Fruit fly (Drosophila melanogaster) whole organism, embryonic: ENCODE results near the gene Cyt-c1L.

Experiments
- CG10462 ChIP-seq: fragments of 200-800 bp; sonication (Bioruptor generic); optimal IDR thresholded peaks from 2 replicates; lab custom pipeline; 2016; ENCODE audit warnings: missing biosample characterization, missing genetic modification characterization
- CG10565 ChIP-seq: fragments of 200-800 bp; sonication (Bioruptor generic); optimal IDR thresholded peaks from 3 replicates; lab custom pipeline; 2016; ENCODE audit warnings: missing biosample characterization, mild to moderate bottlenecking, missing genetic modification characterization
- CG11085 ChIP-seq: fragments of 200-800 bp; sonication (Bioruptor generic); IDR thresholded peaks from 2 replicates; pipeline ENCODE4 v1.3.6; 2022; ENCODE audit warnings: missing biosample characterization, missing genetic modification characterization
- CG11456 ChIP-seq: fragments of 200-800 bp; sonication (Bioruptor generic); IDR thresholded peaks from 3 replicates; pipeline ENCODE4 v1.3.6; 2022; ENCODE audit warnings: missing biosample characterization, missing genetic modification characterization
- CG11504 ChIP-seq: fragments of 200-800 bp; sonication (Bioruptor generic); optimal IDR thresholded peaks from 3 replicates; lab custom pipeline; 2019; ENCODE audit warnings: missing biosample characterization, mild to moderate bottlenecking, missing genetic modification characterization, moderate library complexity
- CG11695 ChIP-seq: fragments of 200-800 bp; sonication (Bioruptor generic); IDR thresholded peaks from 3 replicates; pipeline ENCODE4 v1.3.6; 2022; ENCODE audit warnings: missing biosample characterization, missing genetic modification characterization
- CG12071 ChIP-seq: fragments of 200-800 bp; sonication (Bioruptor generic); optimal IDR thresholded peaks from 3 replicates; lab custom pipeline; 2018; ENCODE audit warnings: missing biosample characterization, mild to moderate bottlenecking, missing genetic modification characterization
- CG12236 ChIP-seq: fragments of 200-800 bp; sonication (Bioruptor generic); optimal IDR thresholded peaks from 2 replicates; lab custom pipeline; 2016; ENCODE audit warnings: missing biosample characterization, missing genetic modification characterization
- CG15269 ChIP-seq: fragments of 200-800 bp; sonication (Bioruptor generic); optimal IDR thresholded peaks from 2 replicates; lab custom pipeline; 2018; ENCODE audit warnings: missing biosample characterization, mild to moderate bottlenecking, missing genetic modification characterization, moderate library complexity
- CG1529 ChIP-seq: fragments of 200-800 bp; sonication (Bioruptor generic); optimal IDR thresholded peaks from 3 replicates; lab custom pipeline; 2018; ENCODE audit warnings: missing biosample characterization, missing genetic modification characterization
- CG16779 ChIP-seq: fragments of 200-800 bp; sonication (Bioruptor generic); IDR thresholded peaks from 2 replicates; pipeline ENCODE4 v1.3.6; 2022; ENCODE audit warnings: missing biosample characterization, missing genetic modification characterization
- CG16813 ChIP-seq: fragments of 200-800 bp; sonication (Bioruptor generic); IDR thresholded peaks from 3 replicates; pipeline ENCODE4 v1.3.6; 2022; ENCODE audit warnings: missing biosample characterization, missing genetic modification characterization; ENCODE audit not compliant: partially characterized antibody
- CG17829 ChIP-seq: fragments of 200-800 bp; optimal IDR thresholded peaks from 2 replicates; lab custom pipeline; 2019; ENCODE audit warnings: missing biosample characterization, mild to moderate bottlenecking, missing genetic modification characterization, moderate library complexity
- CG17912 ChIP-seq: fragments of 200-800 bp; sonication (Bioruptor generic); optimal IDR thresholded peaks from 2 replicates; lab custom pipeline; 2018; ENCODE audit warnings: missing biosample characterization, mild to moderate bottlenecking, missing genetic modification characterization
- CG31224 ChIP-seq: fragments of 200-800 bp; sonication (Bioruptor generic); IDR thresholded peaks from 2 replicates; pipeline ENCODE4 v1.3.6; 2022; ENCODE audit warnings: missing biosample characterization, missing genetic modification characterization
- CG4707 ChIP-seq: fragments of 200-800 bp; sonication (Bioruptor generic); optimal IDR thresholded peaks from 2 replicates; lab custom pipeline; 2018; ENCODE audit warnings: missing biosample characterization, mild to moderate bottlenecking, missing genetic modification characterization, moderate library complexity
- CG6654 ChIP-seq: fragments of 200-800 bp; sonication (Bioruptor generic); optimal IDR thresholded peaks from 2 replicates; lab custom pipeline; 2017; ENCODE audit warnings: missing biosample characterization, mild to moderate bottlenecking, missing genetic modification characterization
- CG7963 ChIP-seq: fragments of 200-800 bp; sonication (Bioruptor generic); IDR thresholded peaks from 3 replicates; pipeline ENCODE4 v1.3.6; 2022; ENCODE audit warnings: missing biosample characterization, missing genetic modification characterization; ENCODE audit not compliant: partially characterized antibody
- CG9437 ChIP-seq: fragments of 200-800 bp; sonication (Bioruptor generic); optimal IDR thresholded peaks from 2 replicates; lab custom pipeline; 2018; ENCODE audit warnings: missing biosample characterization, mild to moderate bottlenecking, missing genetic modification characterization
- Camta ChIP-seq: fragments of 200-800 bp; sonication (Bioruptor generic); optimal IDR thresholded peaks from 2 replicates; lab custom pipeline; 2016; ENCODE audit warnings: missing biosample characterization, missing genetic modification characterization
- CkIIα-i1 ChIP-seq: fragments of 200-800 bp; sonication (Bioruptor generic); IDR thresholded peaks from 2 replicates; pipeline ENCODE4 v1.3.6; 2022; ENCODE audit warnings: missing biosample characterization, missing genetic modification characterization
- E2f2 ChIP-seq: fragments of 200-800 bp; sonication (Bioruptor generic); IDR thresholded peaks from 2 replicates; pipeline ENCODE4 v1.3.6; 2022; ENCODE audit warnings: missing biosample characterization, missing genetic modification characterization
- Fer2 ChIP-seq: fragments of 200-800 bp; sonication (Bioruptor generic); optimal IDR thresholded peaks from 2 replicates; lab custom pipeline; 2018; ENCODE audit warnings: missing biosample characterization, mild to moderate bottlenecking, missing genetic modification characterization, moderate library complexity
- HLHmδ ChIP-seq: fragments of 200-800 bp; sonication (Bioruptor generic); optimal IDR thresholded peaks from 2 replicates; lab custom pipeline; 2018; ENCODE audit warnings: missing biosample characterization, mild to moderate bottlenecking, missing genetic modification characterization, moderate library complexity
- NFAT ChIP-seq: fragments of 200-800 bp; sonication (Bioruptor generic); IDR thresholded peaks from 2 replicates; pipeline ENCODE4 v1.3.6; 2022; ENCODE audit warnings: missing biosample characterization, missing genetic modification characterization
- NfI ChIP-seq: fragments of 200-800 bp; sonication (Bioruptor generic); optimal IDR thresholded peaks from 3 replicates; lab custom pipeline; 2018; ENCODE audit warnings: missing biosample characterization, mild to moderate bottlenecking, missing genetic modification characterization, moderate library complexity
- Poxn ChIP-seq: fragments of 200-800 bp; sonication (Bioruptor generic); IDR thresholded peaks from 2 replicates; pipeline ENCODE4 v1.3.6; 2022; ENCODE audit warnings: missing biosample characterization, missing genetic modification characterization
- Spps ChIP-seq: fragments of 200-800 bp; sonication (Bioruptor generic); optimal IDR thresholded peaks from 2 replicates; lab custom pipeline; 2018; ENCODE audit warnings: missing biosample characterization, mild to moderate bottlenecking, missing genetic modification characterization
- Vsx1 ChIP-seq: fragments of 200-800 bp; sonication (Bioruptor generic); optimal IDR thresholded peaks from 2 replicates; lab custom pipeline; 2017; ENCODE audit warnings: missing biosample characterization, mild to moderate bottlenecking, missing genetic modification characterization, missing genetic modification reagents
- br ChIP-seq: fragments of >200 bp; optimal IDR thresholded peaks from 2 replicates; lab custom pipeline; 2017
- danr ChIP-seq: fragments of 200-800 bp; sonication (Bioruptor generic); IDR thresholded peaks from 2 replicates; pipeline ENCODE4 v1.3.6; 2022; ENCODE audit warnings: missing biosample characterization, missing genetic modification characterization
- esg ChIP-seq: fragments of 200-800 bp; sonication (Bioruptor generic); conservative IDR thresholded peaks from 2 replicates; pipeline ENCODE4 v1.3.6; 2022; ENCODE audit warnings: missing biosample characterization, missing genetic modification characterization
- fd96Cb ChIP-seq: fragments of 200-800 bp; sonication (Bioruptor generic); optimal IDR thresholded peaks from 2 replicates; lab custom pipeline; 2018; ENCODE audit warnings: missing biosample characterization, mild to moderate bottlenecking, missing genetic modification characterization, moderate library complexity
- ftz-f1 ChIP-seq: fragments of 200-800 bp; sonication (Bioruptor generic); optimal IDR thresholded peaks from 2 replicates; lab custom pipeline; 2016; ENCODE audit warnings: missing biosample characterization, missing genetic modification characterization
- gsb-n ChIP-seq: fragments of 200-800 bp; sonication (Bioruptor generic); optimal IDR thresholded peaks from 3 replicates; lab custom pipeline; 2018; ENCODE audit warnings: missing biosample characterization, mild to moderate bottlenecking, missing genetic modification characterization
- insv ChIP-seq, 2 experiments: fragments of 200-800 bp; sonication (Bioruptor generic); optimal IDR thresholded peaks; 3 replicates each; lab custom pipeline; 2016 to 2018; ENCODE audit warnings: missing biosample characterization in 2 of 2, missing genetic modification characterization in 2 of 2
- jing ChIP-seq: fragments of 200-800 bp; sonication (Bioruptor generic); optimal IDR thresholded peaks from 2 replicates; lab custom pipeline; 2018; ENCODE audit warnings: missing biosample characterization, mild to moderate bottlenecking, missing genetic modification characterization
- ken ChIP-seq: fragments of 200-800 bp; sonication (Bioruptor generic); IDR thresholded peaks from 3 replicates; pipeline ENCODE4 v1.3.6; 2022; ENCODE audit warnings: missing biosample characterization, missing genetic modification characterization
- kni ChIP-seq: fragments of 200-800 bp; sonication (Bioruptor generic); optimal IDR thresholded peaks from 3 replicates; lab custom pipeline; 2017; ENCODE audit warnings: mild to moderate bottlenecking, missing biosample characterization, missing genetic modification reagents, missing genetic modification characterization
- org-1 ChIP-seq: fragments of 200-800 bp; sonication (Bioruptor generic); optimal IDR thresholded peaks from 2 replicates; lab custom pipeline; 2017; ENCODE audit warnings: missing biosample characterization, missing genetic modification characterization
- peb ChIP-seq: fragments of 200-800 bp; sonication (Bioruptor generic); IDR thresholded peaks from 2 replicates; pipeline ENCODE4 v1.3.6; 2022; ENCODE audit warnings: missing biosample characterization, missing genetic modification characterization
- pum ChIP-seq: fragments of 200-800 bp; sonication (Bioruptor generic); optimal IDR thresholded peaks from 2 replicates; lab custom pipeline; 2016; ENCODE audit warnings: missing biosample characterization, missing genetic modification characterization
- sob ChIP-seq: fragments of 200-800 bp; sonication (Bioruptor generic); IDR thresholded peaks from 2 replicates; pipeline ENCODE4 v1.3.6; 2022; ENCODE audit warnings: missing biosample characterization, missing genetic modification characterization
- ssp ChIP-seq: fragments of 200-800 bp; sonication (Bioruptor generic); IDR thresholded peaks from 2 replicates; pipeline ENCODE4 v1.3.6; 2022; ENCODE audit warnings: missing biosample characterization, missing genetic modification characterization
- tin ChIP-seq: fragments of 200-800 bp; sonication (Bioruptor generic); optimal IDR thresholded peaks from 3 replicates; lab custom pipeline; 2016; ENCODE audit warnings: missing biosample characterization, missing genetic modification characterization
- trem ChIP-seq: fragments of 200-800 bp; optimal IDR thresholded peaks from 3 replicates; lab custom pipeline; 2019; ENCODE audit warnings: missing biosample characterization, mild to moderate bottlenecking, missing genetic modification characterization, moderate library complexity
- unpg ChIP-seq: fragments of 200-800 bp; sonication (Bioruptor generic); optimal IDR thresholded peaks from 3 replicates; lab custom pipeline; 2018; ENCODE audit warnings: missing biosample characterization, mild to moderate bottlenecking, missing genetic modification characterization, moderate library complexity
- wek ChIP-seq: fragments of 200-800 bp; sonication (Bioruptor generic); optimal IDR thresholded peaks from 3 replicates; lab custom pipeline; 2018; ENCODE audit warnings: missing biosample characterization, mild to moderate bottlenecking, missing genetic modification characterization, moderate library complexity
- zen2 ChIP-seq: fragments of 200-800 bp; sonication (Bioruptor generic); IDR thresholded peaks from 3 replicates; pipeline ENCODE4 v1.3.6; 2022; ENCODE audit warnings: missing biosample characterization, missing genetic modification characterization; ENCODE audit not compliant: partially characterized antibody

Cyt-c1L gene

dm6 chr3R:29204612-29205480 is 913 bp upstream of the Cyt-c1L start (continued):
- TF ChIP-seq gsb-n: peak; percentile 69
- TF ChIP-seq HLHmδ: no peak
- TF ChIP-seq jing (GFP tag; lab: Kevin White, UChicago): peak; percentile 73
- TF ChIP-seq CkIIα-i1 (GFP tag; lab: Robert Waterston, UW): no peak
- TF ChIP-seq CG16779: 0 out of 2 replicates have a peak, but pooled peaks have one; percentile 46
- 0 out of 2 replicates have a peak, but pooled peaks have one; percentile 29 for TF ChIP-seq CG31224 (GFP tag; lab: Robert Waterston, UW)
- TF ChIP-seq CG11695 (GFP tag; lab: Robert Waterston, UW): peak; percentile 65; the same call in 2 of the 3 replicates
- TF ChIP-seq esg (GFP tag; lab: Robert Waterston, UW): peak; percentile 73
- no peak for TF ChIP-seq CG7963
- peak; percentile 76 for TF ChIP-seq CG12071 (GFP tag; lab: Kevin White, UChicago)
- peak; percentile 88 for TF ChIP-seq CG11504 (tag; lab: Kevin White, UChicago)
- TF ChIP-seq trem: peak; percentile 74
- TF ChIP-seq insv (GFP tag; optimal IDR thresholded peaks at IDR 0.05; lab: Kevin White, UChicago): no peak
- TF ChIP-seq danr (GFP tag; lab: Robert Waterston, UW): peak; percentile 56
- TF ChIP-seq CG1529 (GFP tag; lab: Kevin White, UChicago): peak; percentile 80
- peak; percentile 21 for TF ChIP-seq Fer2 (tag; lab: Kevin White, UChicago)
- TF ChIP-seq wek: peak; percentile 29
- TF ChIP-seq CG11085 (GFP tag; lab: Robert Waterston, UW): no peak
- TF ChIP-seq sob (GFP tag; lab: Robert Waterston, UW): peak; percentile 49; the same call in 1 of the 2 replicates
- peak; percentile 64 for TF ChIP-seq CG12236 (GFP tag; lab: Kevin White, UChicago)
- peak; percentile 80 for TF ChIP-seq ken (GFP tag; lab: Robert Waterston, UW)
- peak; percentile 72 for TF ChIP-seq Spps (tag; lab: Kevin White, UChicago)
- TF ChIP-seq Camta (GFP tag; lab: Kevin White, UChicago): peak; percentile 69
- peak; percentile 69 for TF ChIP-seq ssp (GFP tag; lab: Robert Waterston, UW)
- no peak for TF ChIP-seq Poxn (GFP tag; lab: Robert Waterston, UW)
- TF ChIP-seq CG10565: peak; percentile 24
- TF ChIP-seq zen2 (GFP tag; lab: Robert Waterston, UW): no peak
- TF ChIP-seq fd96Cb (tag; lab: Kevin White, UChicago): peak; percentile 88
- peak; percentile 59 for TF ChIP-seq CG6654 (GFP tag; lab: Kevin White, UChicago)
- TF ChIP-seq CG10462 (GFP tag; lab: Kevin White, UChicago): peak; percentile 41
- peak; percentile 57 for TF ChIP-seq NfI (GFP tag; lab: Kevin White, UChicago)
- TF ChIP-seq pum (GFP tag; lab: Kevin White, UChicago): peak; percentile 80
- TF ChIP-seq br (lab: Kevin White, UChicago): no peak
- TF ChIP-seq CG4707 (GFP tag; lab: Kevin White, UChicago): peak; percentile 65
- TF ChIP-seq peb: peak; percentile 81
- TF ChIP-seq CG16813 (GFP tag; lab: Robert Waterston, UW): no peak
- peak; percentile 85 for TF ChIP-seq unpg (GFP tag; lab: Kevin White, UChicago)
- TF ChIP-seq Vsx1 (GFP tag; lab: Kevin White, UChicago): peak; percentile 32
- TF ChIP-seq kni: peak; percentile 15
- peak; percentile 83 for TF ChIP-seq CG17829 (tag; lab: Kevin White, UChicago)
- TF ChIP-seq CG9437 (GFP tag; lab: Kevin White, UChicago): peak; percentile 58
- peak; percentile 36; the same call in 1 of the 2 replicates for TF ChIP-seq E2f2 (GFP tag; lab: Robert Waterston, UW)
- TF ChIP-seq CG15269 (tag; lab: Kevin White, UChicago): peak; percentile 80
- TF ChIP-seq NFAT (GFP tag; lab: Robert Waterston, UW): no peak
- TF ChIP-seq org-1: peak; percentile 65
- no peak for TF ChIP-seq CG17912
- peak; percentile 80 for TF ChIP-seq tin (GFP tag; lab: Kevin White, UChicago)
- TF ChIP-seq ftz-f1 (GFP tag; lab: Kevin White, UChicago): no peak
- 0 out of 3 replicates have a peak, but pooled peaks have one; percentile 61 for TF ChIP-seq CG11456 (GFP tag; lab: Robert Waterston, UW)
